Worm (Caenorhabditis elegans): ENCODE results near the gene D1086.3.
A peak's percentile ranks its signal among the peaks of the same experiment; 100 is the strongest.

- TF ChIP-seq zag-1 (tag; optimal IDR thresholded peaks at IDR 0.05) (no peak), ceh-82 (tag; optimal IDR thresholded peaks at IDR 0.05) (no peak), lsy-2 (tag; optimal IDR thresholded peaks at IDR 0.05) (peak in 1 of 2 experiments; percentile 30), irx-1 (tag; optimal IDR thresholded peaks at IDR 0.05) (no peak), lir-3 (tag; optimal IDR thresholded peaks at IDR 0.05; ENCODE audit: poor library complexity) (no peak), sptf-1 (tag; optimal IDR thresholded peaks at IDR 0.05) (no peak), nhr-11 (tag; optimal IDR thresholded peaks at IDR 0.05) (no peak)
Measured at ce11 chrV:14134757-14135441, 42.3 kb downstream of the D1086.3 start.
